Fruit fly (Drosophila melanogaster) whole organism, embryonic: ENCODE measurements around the gene CG5056.
A peak's percentile ranks its signal among the peaks of the same experiment; 100 is the strongest.

Experiments
- Atf-2 ChIP-seq: fragments of 200-800 bp; sonication (Bioruptor generic); optimal IDR thresholded peaks from 2 replicates; lab custom pipeline; 2016; ENCODE audit warnings: missing biosample characterization, missing genetic modification characterization
- Atf6 ChIP-seq: fragments of 200-800 bp; sonication (Bioruptor generic); IDR thresholded peaks from 2 replicates; pipeline ENCODE4 v1.3.6; 2022; ENCODE audit warnings: missing biosample characterization, missing genetic modification characterization
- CG10147 ChIP-seq: fragments of 200-800 bp; sonication (Bioruptor generic); optimal IDR thresholded peaks from 2 replicates; lab custom pipeline; 2019; ENCODE audit warnings: missing biosample characterization, mild to moderate bottlenecking, missing genetic modification characterization, moderate library complexity
- CG10274 ChIP-seq: fragments of 200-800 bp; sonication (Bioruptor generic); optimal IDR thresholded peaks from 3 replicates; lab custom pipeline; 2017; ENCODE audit warnings: missing biosample characterization, mild to moderate bottlenecking, missing genetic modification characterization
- CG10431 ChIP-seq: fragments of 200-800 bp; sonication (Bioruptor generic); optimal IDR thresholded peaks from 3 replicates; lab custom pipeline; 2018; ENCODE audit warnings: missing biosample characterization, mild to moderate bottlenecking, missing genetic modification characterization
- CG10979 ChIP-seq: fragments of 200-800 bp; sonication (Bioruptor generic); optimal IDR thresholded peaks from 2 replicates; lab custom pipeline; 2018; ENCODE audit warnings: missing biosample characterization, mild to moderate bottlenecking, missing genetic modification characterization, moderate library complexity
- CG12104 ChIP-seq: fragments of 200-800 bp; sonication (Bioruptor generic); optimal IDR thresholded peaks from 3 replicates; lab custom pipeline; 2016; ENCODE audit warnings: missing biosample characterization, missing genetic modification characterization
- CG17802 ChIP-seq: fragments of 200-800 bp; sonication (Bioruptor generic); optimal IDR thresholded peaks from 2 replicates; lab custom pipeline; 2018; ENCODE audit warnings: missing biosample characterization, mild to moderate bottlenecking, missing genetic modification characterization, moderate library complexity
- CG1792 ChIP-seq: fragments of 200-800 bp; sonication (Bioruptor generic); optimal IDR thresholded peaks from 2 replicates; lab custom pipeline; 2016; ENCODE audit warnings: missing biosample characterization, missing genetic modification characterization
- CG2129 ChIP-seq: fragments of 200-800 bp; sonication (Bioruptor generic); IDR thresholded peaks from 2 replicates; pipeline ENCODE4 v1.3.6; 2022; ENCODE audit warnings: missing biosample characterization, missing genetic modification characterization; ENCODE audit not compliant: partially characterized antibody
- CG2678 ChIP-seq: fragments of 200-800 bp; sonication (Bioruptor generic); optimal IDR thresholded peaks from 3 replicates; lab custom pipeline; 2019; ENCODE audit warnings: missing biosample characterization, mild to moderate bottlenecking, missing genetic modification characterization, moderate library complexity
- CG30403 ChIP-seq: fragments of 200-800 bp; sonication (Bioruptor generic); optimal IDR thresholded peaks from 3 replicates; lab custom pipeline; 2016; ENCODE audit warnings: missing biosample characterization, missing genetic modification characterization
- CG4404 ChIP-seq: fragments of 200-800 bp; sonication (Bioruptor generic); IDR thresholded peaks from 2 replicates; pipeline ENCODE4 v1.3.6; 2022; ENCODE audit warnings: missing biosample characterization, missing genetic modification characterization
- CG4820 ChIP-seq: fragments of 200-800 bp; sonication (Bioruptor generic); optimal IDR thresholded peaks from 3 replicates; lab custom pipeline; 2016; ENCODE audit warnings: missing biosample characterization, missing genetic modification characterization
- CG7357 ChIP-seq: fragments of 200-800 bp; sonication (Bioruptor generic); IDR thresholded peaks from 3 replicates; pipeline ENCODE4 v1.3.6; 2022; ENCODE audit warnings: missing biosample characterization, missing genetic modification characterization
- CG7745 ChIP-seq: fragments of 200-800 bp; sonication (Bioruptor generic); optimal IDR thresholded peaks from 2 replicates; lab custom pipeline; 2018; ENCODE audit warnings: missing biosample characterization, mild to moderate bottlenecking, missing genetic modification characterization, moderate library complexity
- CG7928 ChIP-seq: fragments of 200-800 bp; sonication (Bioruptor generic); optimal IDR thresholded peaks from 2 replicates; lab custom pipeline; 2017; ENCODE audit warnings: missing biosample characterization, mild to moderate bottlenecking, missing genetic modification characterization
- CG8359 ChIP-seq: fragments of 200-800 bp; sonication (Bioruptor generic); optimal IDR thresholded peaks from 2 replicates; lab custom pipeline; 2017; ENCODE audit warnings: missing biosample characterization, mild to moderate bottlenecking, missing genetic modification characterization, borderline replicate concordance
- CTCF ChIP-seq: fragments of 200-800 bp; sonication (Bioruptor generic); optimal IDR thresholded peaks from 2 replicates; lab custom pipeline; 2017; ENCODE audit warnings: missing biosample characterization, mild to moderate bottlenecking, missing genetic modification characterization, moderate library complexity
- Deaf1 ChIP-seq: fragments of 200-800 bp; optimal IDR thresholded peaks from 3 replicates; lab custom pipeline; 2019; ENCODE audit warnings: missing biosample characterization, mild to moderate bottlenecking, missing genetic modification characterization, moderate library complexity
- Dek ChIP-seq: fragments of 200-800 bp; sonication (Bioruptor generic); optimal IDR thresholded peaks from 3 replicates; lab custom pipeline; 2019; ENCODE audit warnings: missing biosample characterization, mild to moderate bottlenecking, missing genetic modification characterization, moderate library complexity
- Dll ChIP-seq: fragments of 200-800 bp; sonication (Bioruptor generic); IDR thresholded peaks from 4 replicates; pipeline ENCODE4 v1.3.6; 2022; ENCODE audit warnings: missing biosample characterization, missing genetic modification characterization; ENCODE audit not compliant: partially characterized antibody
- E2f1 ChIP-seq: fragments of 200-800 bp; sonication (Bioruptor generic); IDR thresholded peaks from 2 replicates; pipeline ENCODE4 v1.3.6; 2022; ENCODE audit warnings: missing biosample characterization, missing genetic modification characterization
- Ets65A ChIP-seq: fragments of 200-800 bp; sonication (Bioruptor generic); peaks from one replicate; lab custom pipeline; 2016; ENCODE audit warnings: missing biosample characterization, missing genetic modification characterization
- HLH54F ChIP-seq: fragments of 200-800 bp; sonication (Bioruptor generic); optimal IDR thresholded peaks from 3 replicates; lab custom pipeline; 2016; ENCODE audit warnings: missing biosample characterization, missing genetic modification characterization
- Hand ChIP-seq: fragments of 200-800 bp; sonication (Bioruptor generic); optimal IDR thresholded peaks from 2 replicates; lab custom pipeline; 2017; ENCODE audit warnings: mild to moderate bottlenecking, missing biosample characterization, missing genetic modification reagents, missing genetic modification characterization
- Hr51 ChIP-seq, 2 experiments: fragments of 200-800 bp; sonication (Bioruptor generic); optimal IDR thresholded peaks; 2 replicates in 1 of 2; 3 replicates in 1 of 2; lab custom pipeline; 2016 to 2018; ENCODE audit warnings: missing biosample characterization in 2 of 2, missing genetic modification characterization in 2 of 2, mild to moderate bottlenecking in 1 of 2, moderate library complexity in 1 of 2
- MBD-R2 ChIP-seq: fragments of 200-800 bp; sonication (Bioruptor generic); IDR thresholded peaks from 2 replicates; pipeline ENCODE4 v1.3.6; 2022; ENCODE audit warnings: missing biosample characterization, missing genetic modification characterization
- Scr ChIP-seq: fragments of 200-800 bp; sonication (Bioruptor generic); IDR thresholded peaks from 2 replicates; pipeline ENCODE4 v1.3.6; 2022; ENCODE audit warnings: missing biosample characterization, missing genetic modification characterization; ENCODE audit not compliant: partially characterized antibody
- ac ChIP-seq: fragments of 200-800 bp; sonication (Bioruptor generic); optimal IDR thresholded peaks from 3 replicates; lab custom pipeline; 2017; ENCODE audit warnings: missing biosample characterization, mild to moderate bottlenecking, missing genetic modification characterization
- croc ChIP-seq: fragments of 200-800 bp; sonication (Bioruptor generic); conservative IDR thresholded peaks from 3 replicates; pipeline ENCODE4 v1.3.6; 2022; ENCODE audit warnings: missing biosample characterization, missing genetic modification characterization
- dan ChIP-seq: fragments of 200-800 bp; sonication (Bioruptor generic); IDR thresholded peaks from 2 replicates; pipeline ENCODE4 v1.3.6; 2022; ENCODE audit warnings: missing biosample characterization, missing genetic modification characterization
- disco-r ChIP-seq: fragments of 200-800 bp; sonication (Bioruptor generic); optimal IDR thresholded peaks from 2 replicates; lab custom pipeline; 2016; ENCODE audit warnings: missing biosample characterization, missing genetic modification characterization
- emc ChIP-seq: fragments of 200-800 bp; sonication (Bioruptor generic); optimal IDR thresholded peaks from 2 replicates; lab custom pipeline; 2016; ENCODE audit warnings: missing biosample characterization, missing genetic modification characterization
- en ChIP-seq: fragments of 200-800 bp; sonication (Bioruptor generic); optimal IDR thresholded peaks from 2 replicates; lab custom pipeline; 2016; ENCODE audit warnings: missing biosample characterization, missing genetic modification characterization
- esg ChIP-seq: fragments of 200-800 bp; sonication (Bioruptor generic); conservative IDR thresholded peaks from 2 replicates; pipeline ENCODE4 v1.3.6; 2022; ENCODE audit warnings: missing biosample characterization, missing genetic modification characterization
- fru ChIP-seq: fragments of >200 bp; optimal IDR thresholded peaks from 2 replicates; lab custom pipeline; 2017
- ind ChIP-seq: fragments of 200-800 bp; sonication (Bioruptor generic); optimal IDR thresholded peaks from 3 replicates; lab custom pipeline; 2016; ENCODE audit warnings: missing biosample characterization, missing genetic modification characterization
- lbe ChIP-seq: fragments of 200-800 bp; sonication (Bioruptor generic); optimal IDR thresholded peaks from 2 replicates; lab custom pipeline; 2016; ENCODE audit warnings: missing biosample characterization, mild to moderate bottlenecking, missing genetic modification characterization
- nmo ChIP-seq: fragments of 200-800 bp; sonication (Bioruptor generic); optimal IDR thresholded peaks from 2 replicates; lab custom pipeline; 2018; ENCODE audit warnings: missing biosample characterization, mild to moderate bottlenecking, missing genetic modification characterization, moderate library complexity
- onecut ChIP-seq: fragments of 200-800 bp; sonication (Bioruptor generic); IDR thresholded peaks from 2 replicates; pipeline ENCODE4 v1.3.6; 2022; ENCODE audit warnings: missing biosample characterization, missing genetic modification characterization
- pb ChIP-seq: fragments of 200-800 bp; sonication (Bioruptor generic); optimal IDR thresholded peaks from 3 replicates; lab custom pipeline; 2016; ENCODE audit warnings: missing biosample characterization, missing genetic modification characterization
- scrt ChIP-seq: fragments of 200-800 bp; sonication (Bioruptor generic); optimal IDR thresholded peaks from 2 replicates; lab custom pipeline; 2018; ENCODE audit warnings: missing biosample characterization, mild to moderate bottlenecking, missing genetic modification characterization, moderate library complexity
- sens-2 ChIP-seq: fragments of 200-800 bp; sonication (Bioruptor generic); IDR thresholded peaks from 2 replicates; pipeline ENCODE4 v1.3.6; 2022; ENCODE audit warnings: missing biosample characterization, missing genetic modification characterization
- ssp ChIP-seq: fragments of 200-800 bp; sonication (Bioruptor generic); IDR thresholded peaks from 2 replicates; pipeline ENCODE4 v1.3.6; 2022; ENCODE audit warnings: missing biosample characterization, missing genetic modification characterization
- tna ChIP-seq: fragments of 200-800 bp; sonication (Bioruptor generic); IDR thresholded peaks from 2 replicates; pipeline ENCODE4 v1.3.6; 2022; ENCODE audit warnings: missing biosample characterization, missing genetic modification characterization; ENCODE audit not compliant: partially characterized antibody
- tup ChIP-seq: fragments of 200-800 bp; sonication (Bioruptor generic); optimal IDR thresholded peaks from 2 replicates; lab custom pipeline; 2016; ENCODE audit warnings: missing biosample characterization, mild to moderate bottlenecking, missing genetic modification characterization, moderate library complexity
- usp ChIP-seq: fragments of >200 bp; optimal IDR thresholded peaks from 2 replicates; lab custom pipeline; 2017; ENCODE audit warnings: missing biosample characterization, missing genetic modification characterization
- wdn ChIP-seq: fragments of 200-800 bp; sonication (Bioruptor generic); IDR thresholded peaks from 2 replicates; pipeline ENCODE4 v1.3.6; 2022; ENCODE audit warnings: missing biosample characterization, missing genetic modification characterization
- zf30C ChIP-seq: fragments of 200-800 bp; sonication (Bioruptor generic); optimal IDR thresholded peaks from 3 replicates; lab custom pipeline; 2018; ENCODE audit warnings: missing biosample characterization, mild to moderate bottlenecking, missing genetic modification characterization

CG5056 gene

dm6 chr2L:10375464-10376236 lies 9.2 kb downstream of the CG5056 start, which contains the start of the genes CG33303 and dpr19 (continued):
- peak; percentile 3 for TF ChIP-seq CG7745 (tag; lab: Kevin White, UChicago)
- peak; percentile 59 for TF ChIP-seq scrt (GFP tag; lab: Kevin White, UChicago)
- peak; percentile 89 for TF ChIP-seq onecut (GFP tag; lab: Robert Waterston, UW)
- TF ChIP-seq MBD-R2: peak; percentile 78
- peak; percentile 64 for TF ChIP-seq CG30403
- TF ChIP-seq Atf-2 (GFP tag; lab: Kevin White, UChicago): no peak
- TF ChIP-seq sens-2 (GFP tag; lab: Robert Waterston, UW): no peak
- TF ChIP-seq CG2129 (GFP tag; lab: Robert Waterston, UW): no peak
- TF ChIP-seq CG17802 (tag; lab: Kevin White, UChicago): peak; percentile 18
- TF ChIP-seq Hr51 (GFP tag; optimal IDR thresholded peaks at IDR 0.05; lab: Kevin White, UChicago): peak in 1 of 2 experiments; percentile 87
- TF ChIP-seq CG7928 (GFP tag; lab: Kevin White, UChicago): peak; percentile 19
- TF ChIP-seq CG10431: peak; percentile 46
- no peak for TF ChIP-seq disco-r
- no peak for TF ChIP-seq HLH54F
- TF ChIP-seq ac (GFP tag; lab: Kevin White, UChicago): no peak
- no peak for TF ChIP-seq Scr
- peak; percentile 9 for TF ChIP-seq CG8359 (GFP tag; lab: Kevin White, UChicago)
- TF ChIP-seq Deaf1: no peak
- no peak for TF ChIP-seq CG4404 (GFP tag; lab: Robert Waterston, UW)
- TF ChIP-seq E2f1 (GFP tag; lab: Robert Waterston, UW): peak; percentile 60
- no peak for TF ChIP-seq pb
- TF ChIP-seq fru: no peak
- peak; percentile 72 for TF ChIP-seq CG10147
- TF ChIP-seq CG10979 (tag; lab: Kevin White, UChicago): peak; percentile 84
- peak; percentile 58 for TF ChIP-seq esg (GFP tag; lab: Robert Waterston, UW)
- no peak for TF ChIP-seq en (GFP tag; lab: Kevin White, UChicago)
- TF ChIP-seq Ets65A (GFP tag; lab: Kevin White, UChicago): no peak
- no peak for TF ChIP-seq CG1792
- TF ChIP-seq CTCF (GFP tag; lab: Kevin White, UChicago): peak; percentile 15
- peak; percentile 70 for TF ChIP-seq Atf6
- no peak for TF ChIP-seq emc (GFP tag; lab: Kevin White, UChicago)
- peak; percentile 88 for TF ChIP-seq nmo (GFP tag; lab: Kevin White, UChicago)
- peak; percentile 60; the same call in 1 of the 2 replicates for TF ChIP-seq ssp
- no peak for TF ChIP-seq usp (GFP tag; lab: Kevin White, UChicago)
- TF ChIP-seq CG4820: peak; percentile 41
- peak; percentile 43 for TF ChIP-seq ind
- peak; percentile 38; the same call in 1 of the 4 replicates for TF ChIP-seq Dll (GFP tag; lab: Robert Waterston, UW)
- TF ChIP-seq dan: no peak
- TF ChIP-seq zf30C: no peak
- TF ChIP-seq wdn (GFP tag; lab: Robert Waterston, UW): no peak
- no peak for TF ChIP-seq CG7357 (GFP tag; lab: Robert Waterston, UW)
- peak; percentile 83 for TF ChIP-seq Dek (tag; lab: Kevin White, UChicago)
- TF ChIP-seq Hand (GFP tag; lab: Kevin White, UChicago): peak; percentile 31
- TF ChIP-seq CG2678 (tag; lab: Kevin White, UChicago): peak; percentile 90
- TF ChIP-seq croc (GFP tag; lab: Robert Waterston, UW): peak; percentile 41; the same call in 2 of the 3 replicates
- no peak for TF ChIP-seq tna (GFP tag; lab: Robert Waterston, UW)
- no peak for TF ChIP-seq CG10274 (GFP tag; lab: Kevin White, UChicago)
- no peak for TF ChIP-seq tup (GFP tag; lab: Kevin White, UChicago)
- peak; percentile 49 for TF ChIP-seq CG12104 (GFP tag; lab: Kevin White, UChicago)
- peak; percentile 39 for TF ChIP-seq lbe
